Fruit fly (Drosophila melanogaster) whole organism, pupa: Measurements from ENCODE around the gene CG10053.

Source experiments
- CG10348 ChIP-seq: fragments of 200-800 bp; sonication (Bioruptor generic); IDR thresholded peaks from 2 replicates; pipeline ENCODE4 v1.3.6; 2022; ENCODE audit warnings: missing biosample characterization, missing genetic modification characterization
- CG12605 ChIP-seq: fragments of 200-800 bp; sonication (Bioruptor generic); IDR thresholded peaks from 2 replicates; pipeline ENCODE4 v1.3.6; 2022; ENCODE audit warnings: missing biosample characterization, missing genetic modification characterization
- CG13204 ChIP-seq: fragments of 200-800 bp; sonication (Bioruptor generic); optimal IDR thresholded peaks from 2 replicates; lab custom pipeline; 2018; ENCODE audit warnings: missing biosample characterization, mild to moderate bottlenecking, missing genetic modification characterization, moderate library complexity
- CG14655 ChIP-seq: fragments of 200-800 bp; sonication (Bioruptor generic); optimal IDR thresholded peaks from 3 replicates; lab custom pipeline; 2017; ENCODE audit warnings: mild to moderate bottlenecking, missing biosample characterization, missing genetic modification reagents, missing genetic modification characterization
- CG15710 ChIP-seq: fragments of 200-800 bp; sonication (Bioruptor generic); optimal IDR thresholded peaks from 2 replicates; lab custom pipeline; 2018; ENCODE audit warnings: missing biosample characterization, mild to moderate bottlenecking, missing genetic modification characterization, moderate library complexity
- CG17806 ChIP-seq: fragments of 200-800 bp; sonication (Bioruptor generic); optimal IDR thresholded peaks from 2 replicates; lab custom pipeline; 2018; ENCODE audit warnings: missing biosample characterization, mild to moderate bottlenecking, missing genetic modification characterization, moderate library complexity
- CG32121 ChIP-seq: fragments of 200-800 bp; sonication (Bioruptor generic); IDR thresholded peaks from 2 replicates; pipeline ENCODE4 v1.3.6; 2022; ENCODE audit warnings: missing biosample characterization, missing genetic modification characterization
- CG34367 ChIP-seq: fragments of 200-800 bp; sonication (Bioruptor generic); optimal IDR thresholded peaks from 2 replicates; lab custom pipeline; 2018; ENCODE audit warnings: missing biosample characterization, mild to moderate bottlenecking, missing genetic modification characterization
- CG4496 ChIP-seq: fragments of 200-800 bp; sonication (Bioruptor generic); IDR thresholded peaks from 3 replicates; pipeline ENCODE4 v1.3.6; 2022; ENCODE audit warnings: missing biosample characterization, missing genetic modification characterization
- CG8159 ChIP-seq: fragments of 200-800 bp; sonication (Bioruptor generic); optimal IDR thresholded peaks from 3 replicates; lab custom pipeline; 2018; ENCODE audit warnings: missing biosample characterization, mild to moderate bottlenecking, missing genetic modification characterization, moderate library complexity
- CG8301 ChIP-seq: fragments of 200-800 bp; sonication (Bioruptor generic); optimal IDR thresholded peaks from 2 replicates; lab custom pipeline; 2018; ENCODE audit warnings: missing biosample characterization, mild to moderate bottlenecking, missing genetic modification characterization
- CG9948 ChIP-seq: fragments of 200-800 bp; sonication (Bioruptor generic); optimal IDR thresholded peaks from 2 replicates; lab custom pipeline; 2018; ENCODE audit warnings: missing biosample characterization, mild to moderate bottlenecking, missing genetic modification characterization, moderate library complexity
- D1 ChIP-seq: fragments of 200-800 bp; sonication (Bioruptor generic); optimal IDR thresholded peaks from 2 replicates; lab custom pipeline; 2018; ENCODE audit warnings: missing biosample characterization, mild to moderate bottlenecking, missing genetic modification characterization, moderate library complexity
- EcR ChIP-seq: fragments of 200-800 bp; sonication (Bioruptor generic); optimal IDR thresholded peaks from 3 replicates; lab custom pipeline; 2019; ENCODE audit warnings: missing biosample characterization, missing genetic modification characterization, mild to moderate bottlenecking, moderate library complexity, missing genetic modification reagents
- Ets98B ChIP-seq: fragments of 200-800 bp; sonication (Bioruptor generic); IDR thresholded peaks from 2 replicates; pipeline ENCODE4 v1.3.6; 2022; ENCODE audit warnings: missing biosample characterization, missing genetic modification characterization
- Pif1A ChIP-seq: fragments of 200-800 bp; sonication (Bioruptor generic); optimal IDR thresholded peaks from 3 replicates; lab custom pipeline; 2016; ENCODE audit warnings: missing biosample characterization, missing genetic modification characterization
- Pif1B ChIP-seq: fragments of 200-800 bp; sonication (Bioruptor generic); optimal IDR thresholded peaks from 3 replicates; lab custom pipeline; 2016; ENCODE audit warnings: missing biosample characterization, missing genetic modification characterization
- Snoo ChIP-seq: fragments of 200-800 bp; sonication (Bioruptor generic); optimal IDR thresholded peaks from 3 replicates; lab custom pipeline; 2017; ENCODE audit warnings: missing biosample characterization, mild to moderate bottlenecking, missing genetic modification characterization, inconsistent platforms
- fd96Ca ChIP-seq: fragments of 200-800 bp; sonication (Bioruptor generic); IDR thresholded peaks from 3 replicates; pipeline ENCODE4 v1.3.6; 2022; ENCODE audit warnings: missing biosample characterization, missing genetic modification characterization
- gl ChIP-seq: fragments of 200-800 bp; sonication (Bioruptor generic); optimal IDR thresholded peaks from 2 replicates; lab custom pipeline; 2018; ENCODE audit warnings: missing biosample characterization, mild to moderate bottlenecking, missing genetic modification characterization
- rn ChIP-seq: fragments of 200-800 bp; sonication (Bioruptor generic); IDR thresholded peaks from 2 replicates; pipeline ENCODE4 v1.3.6; 2022; ENCODE audit warnings: missing biosample characterization, missing genetic modification characterization

CG10053 gene

DNA sequence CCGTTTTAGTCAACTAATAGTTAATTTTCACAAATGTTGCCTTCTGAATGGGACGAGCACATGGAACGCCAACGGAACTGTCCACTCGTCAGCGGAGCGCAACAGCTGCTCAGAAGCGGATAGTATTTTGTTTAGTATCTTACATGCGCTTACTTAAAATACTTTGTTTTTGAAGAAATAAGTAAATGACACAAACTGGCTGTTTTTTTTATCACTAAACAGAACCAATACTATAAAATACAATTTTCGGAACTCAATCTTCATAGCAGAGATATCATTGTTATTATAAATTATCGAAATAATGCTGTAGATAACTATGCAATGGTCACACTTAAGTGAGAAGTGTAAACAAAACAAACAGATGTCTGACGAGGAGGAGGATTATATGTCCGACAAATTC is at the start of gene CG10053, which contains the start of gene Noc3:
Gene CG10053 (plus strand): TSS at position 202 of the 400 bp plus-strand sequence.
Gene Noc3 (minus strand): TSS at position 81 of the 400 bp plus-strand sequence.
- TF ChIP-seq EcR (GFP tag; lab: Kevin White, UChicago) (no peak), CG8159 (no peak), D1 (tag; lab: Kevin White, UChicago) (no peak), CG32121 (GFP tag; lab: Robert Waterston, UW) (no peak), Pif1B (no peak), CG15710 (tag; lab: Kevin White, UChicago) (no peak), CG12605 (GFP tag; lab: Robert Waterston, UW) (no peak), CG14655 (GFP tag; lab: Kevin White, UChicago) (no peak), CG13204 (GFP tag; lab: Kevin White, UChicago) (no peak), rn (no peak), CG4496 (GFP tag; lab: Robert Waterston, UW) (no peak)

DNA sequence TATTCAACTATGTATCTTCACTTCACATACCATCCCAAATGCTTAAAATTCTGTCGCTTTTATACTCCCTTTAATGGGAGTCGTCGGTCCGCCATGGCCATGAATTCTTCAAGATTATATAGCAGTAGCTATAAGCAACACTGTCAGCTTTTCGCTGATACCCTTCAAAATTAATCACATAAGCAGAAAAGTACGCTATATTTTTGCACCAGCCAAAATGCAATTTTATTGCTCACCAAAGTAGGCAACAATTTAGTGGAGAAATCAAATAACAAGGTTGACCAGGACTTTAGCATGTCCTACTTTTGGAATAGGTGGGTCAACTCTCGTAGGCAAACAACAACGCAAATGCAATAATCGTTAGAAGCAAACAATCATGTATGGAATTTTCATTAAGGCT is 47.0 kb upstream of the CG10053 start:
- no peak for TF ChIP-seq CG9948 (tag; lab: Kevin White, UChicago)
- peak; percentile 34 for TF ChIP-seq D1 (tag; lab: Kevin White, UChicago)

DNA sequence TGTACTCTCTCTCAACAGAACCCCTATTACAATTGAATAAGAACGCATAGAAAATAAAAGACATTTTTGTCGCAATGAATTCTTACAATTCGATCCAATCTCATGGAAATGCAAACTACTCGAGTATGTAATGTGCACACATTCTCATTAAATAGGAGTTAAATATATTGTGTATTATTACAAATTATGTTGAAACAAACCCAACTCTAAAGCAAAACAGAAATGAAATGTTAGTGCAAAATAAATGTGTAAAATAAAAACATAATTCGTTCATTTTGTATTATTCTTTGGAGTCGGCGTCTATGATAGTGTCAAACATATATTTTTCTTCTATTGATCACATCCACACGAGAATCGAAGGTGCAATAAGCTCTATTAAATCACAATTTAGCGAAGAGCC is 46.2 kb upstream of the CG10053 start, which contains the start of gene CG14609:
Gene CG14609 (plus strand): TSS at position 301 of the 400 bp plus-strand sequence.
- TF ChIP-seq CG15710 (tag; lab: Kevin White, UChicago) (no peak), CG8301 (tag; lab: Kevin White, UChicago) (no peak), CG9948 (tag; lab: Kevin White, UChicago) (no peak), gl (tag; lab: Kevin White, UChicago) (no peak), CG13204 (GFP tag; lab: Kevin White, UChicago) (no peak), CG17806 (no peak), fd96Ca (no peak), rn (no peak), CG8159 (no peak), Ets98B (GFP tag; lab: Robert Waterston, UW) (no peak), Pif1B (no peak), Pif1A (GFP tag; lab: Kevin White, UChicago) (no peak), CG14655 (GFP tag; lab: Kevin White, UChicago) (no peak), Snoo (tag; lab: Kevin White, UChicago) (no peak), D1 (tag; lab: Kevin White, UChicago) (no peak), CG32121 (GFP tag; lab: Robert Waterston, UW) (no peak), CG12605 (GFP tag; lab: Robert Waterston, UW) (no peak)

DNA sequence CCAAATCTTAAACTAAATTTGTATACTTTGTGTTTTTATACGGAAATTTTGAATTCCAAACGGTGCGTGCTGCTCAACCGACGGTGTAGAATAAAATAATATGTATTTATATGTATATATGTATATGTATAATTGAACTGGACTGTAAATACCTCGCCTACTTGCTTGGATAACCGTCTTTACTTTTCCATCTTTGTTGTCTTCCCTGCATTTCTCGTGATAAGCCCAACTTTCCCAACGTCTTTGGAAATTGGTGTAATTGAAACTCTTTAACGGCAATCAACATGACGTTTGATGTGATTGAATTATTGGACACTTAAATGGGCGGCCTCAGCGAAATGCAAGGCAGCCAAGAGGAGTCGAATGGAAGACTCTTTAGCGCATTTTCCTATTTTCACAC is 38.6 kb upstream of the CG10053 start, which contains the start of gene CG1288:
Gene CG1288 (minus strand): TSS at position 101 of the 400 bp plus-strand sequence.
- no peak for TF ChIP-seq gl (tag; lab: Kevin White, UChicago)
- TF ChIP-seq CG8301 (tag; lab: Kevin White, UChicago), result no peak
- no peak for TF ChIP-seq CG32121 (GFP tag; lab: Robert Waterston, UW)
- TF ChIP-seq Ets98B (GFP tag; lab: Robert Waterston, UW), result no peak
- TF ChIP-seq CG8159, result no peak
- no peak for TF ChIP-seq rn
- no peak for TF ChIP-seq CG34367 (tag; lab: Kevin White, UChicago)
- no peak for TF ChIP-seq fd96Ca
- no peak for TF ChIP-seq CG17806
- no peak for TF ChIP-seq CG14655 (GFP tag; lab: Kevin White, UChicago)
- TF ChIP-seq CG13204 (GFP tag; lab: Kevin White, UChicago), result no peak
- TF ChIP-seq D1 (tag; lab: Kevin White, UChicago), result no peak
- no peak for TF ChIP-seq CG4496 (GFP tag; lab: Robert Waterston, UW)
- TF ChIP-seq EcR (GFP tag; lab: Kevin White, UChicago), result no peak
- TF ChIP-seq Pif1B, result no peak
- no peak for TF ChIP-seq Pif1A (GFP tag; lab: Kevin White, UChicago)

DNA sequence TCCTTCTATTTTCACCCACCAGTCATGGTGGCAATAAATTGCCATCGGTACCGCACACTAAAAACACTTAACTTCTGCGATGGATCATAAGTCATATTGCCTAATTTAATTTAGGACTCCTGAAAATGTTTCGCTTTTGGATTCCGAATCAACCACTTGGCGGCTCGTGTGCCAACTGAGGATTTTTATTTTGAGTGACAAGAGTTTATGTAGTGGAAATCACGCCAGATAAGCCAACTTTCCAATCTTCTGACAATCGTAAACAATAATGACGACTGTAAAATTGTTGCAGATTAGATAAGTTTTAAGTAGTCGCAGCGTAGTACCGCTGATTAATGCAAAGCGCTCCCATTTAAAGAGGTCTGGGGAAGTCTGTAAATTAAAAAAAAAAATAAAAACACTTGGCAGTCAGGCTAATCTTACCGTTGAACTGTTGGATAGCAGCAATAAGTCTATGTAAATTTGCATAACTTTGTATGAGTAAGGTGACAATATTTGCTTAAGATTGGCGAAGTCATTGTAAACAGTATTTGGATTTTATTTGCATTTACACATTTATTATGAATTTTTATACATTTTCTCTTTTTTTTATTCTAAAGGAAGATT is 29.9 kb upstream of the CG10053 start, which contains the start of gene CG14606:
Gene CG14606 (minus strand): TSS at position 160 of the 606 bp plus-strand sequence.
- no peak for TF ChIP-seq rn
- no peak for TF ChIP-seq Pif1B
- no peak for TF ChIP-seq CG4496 (GFP tag; lab: Robert Waterston, UW)
- TF ChIP-seq CG8159, result no peak
- TF ChIP-seq CG17806, result no peak
- no peak for TF ChIP-seq CG9948 (tag; lab: Kevin White, UChicago)
- TF ChIP-seq Ets98B (GFP tag; lab: Robert Waterston, UW), result no peak
- TF ChIP-seq Snoo (tag; lab: Kevin White, UChicago), result no peak
- TF ChIP-seq fd96Ca, result no peak
- no peak for TF ChIP-seq CG13204 (GFP tag; lab: Kevin White, UChicago)
- TF ChIP-seq D1 (tag; lab: Kevin White, UChicago), result no peak
- no peak for TF ChIP-seq CG34367 (tag; lab: Kevin White, UChicago)
- no peak for TF ChIP-seq CG12605 (GFP tag; lab: Robert Waterston, UW)
- TF ChIP-seq CG14655 (GFP tag; lab: Kevin White, UChicago), result no peak
- no peak for TF ChIP-seq CG10348 (GFP tag; lab: Robert Waterston, UW)
- no peak for TF ChIP-seq CG32121 (GFP tag; lab: Robert Waterston, UW)
- TF ChIP-seq CG8301 (tag; lab: Kevin White, UChicago), result no peak
- TF ChIP-seq gl (tag; lab: Kevin White, UChicago), result no peak
- no peak for TF ChIP-seq EcR (GFP tag; lab: Kevin White, UChicago)
- no peak for TF ChIP-seq CG15710 (tag; lab: Kevin White, UChicago)

DNA sequence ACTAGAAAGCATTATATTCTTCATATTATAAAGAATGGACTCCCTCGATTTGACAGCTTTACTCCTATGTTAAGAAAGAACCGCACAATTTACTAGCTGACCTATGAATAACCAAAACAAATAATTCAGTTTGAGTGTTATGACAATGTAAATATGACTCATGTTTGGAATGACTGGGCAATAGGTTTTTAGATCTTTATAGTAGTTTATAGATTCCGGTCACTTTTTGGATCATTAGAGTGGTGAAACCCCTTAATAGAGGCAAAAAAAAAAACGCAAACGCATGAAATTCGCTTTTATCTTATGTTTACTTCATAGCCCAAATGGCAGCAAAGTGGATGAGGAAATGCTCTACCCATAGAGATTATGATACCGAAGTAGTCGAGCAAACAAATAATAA is 27.3 kb upstream of the CG10053 start, which contains the start of gene CG14605:
Gene CG14605 (minus strand): TSS at position 101 of the 400 bp plus-strand sequence.
- TF ChIP-seq Ets98B (GFP tag; lab: Robert Waterston, UW) (no peak), Snoo (tag; lab: Kevin White, UChicago) (no peak), Pif1B (no peak), CG8159 (no peak), gl (tag; lab: Kevin White, UChicago) (no peak), fd96Ca (no peak), CG32121 (GFP tag; lab: Robert Waterston, UW) (no peak), CG34367 (tag; lab: Kevin White, UChicago) (no peak), EcR (GFP tag; lab: Kevin White, UChicago) (no peak), CG4496 (GFP tag; lab: Robert Waterston, UW) (no peak), CG15710 (tag; lab: Kevin White, UChicago) (no peak), CG14655 (GFP tag; lab: Kevin White, UChicago) (no peak), Pif1A (GFP tag; lab: Kevin White, UChicago) (no peak), CG8301 (tag; lab: Kevin White, UChicago) (no peak), CG13204 (GFP tag; lab: Kevin White, UChicago) (no peak), D1 (tag; lab: Kevin White, UChicago) (no peak)
- TF ChIP-seq, all 21 proteins: peak for 0
